Fruit fly (Drosophila melanogaster) S2 (cell line): ENCODE measurements around the gene Ythdf.

Experiments
- CG8478 ChIP-seq: fragments of >200 bp; optimal IDR thresholded peaks from 2 replicates; lab custom pipeline; 2018
- CTCF ChIP-seq, 2 experiments: fragments of >200 bp; optimal IDR thresholded peaks; 2 replicates each; lab custom pipeline; 2018

dm6 chr3R:25064907-25065841, 26.1 kb upstream of the Ythdf start, which contains the start of the genes veli and PQBP1:
- TF ChIP-seq CTCF (optimal IDR thresholded peaks at IDR 0.05; lab: Kevin White, UChicago) (no peak), CG8478 (lab: Kevin White, UChicago) (no peak)
